Fruit fly (Drosophila melanogaster) S2 (cell line): ENCODE data around the gene Utx.

Experiments
- CG8478 ChIP-seq: fragments of >200 bp; optimal IDR thresholded peaks from 2 replicates; lab custom pipeline; 2018
- CTCF ChIP-seq, 2 experiments: fragments of >200 bp; optimal IDR thresholded peaks; 2 replicates each; lab custom pipeline; 2018

dm6 chr2L:10268688-10269087 is 9.9 kb downstream of the Utx start, which contains the start of gene CG4957:
- TF ChIP-seq CTCF (optimal IDR thresholded peaks at IDR 0.05; lab: Kevin White, UChicago): no peak
- TF ChIP-seq CG8478: no peak
